Worm (Caenorhabditis elegans) whole organism, L3 larva: ENCODE measurements around the gene enol-1.

Source experiments
- ama-1 ChIP-seq: fragments of 150-350 bp; optimal IDR thresholded peaks from 2 replicates; lab custom pipeline; 2018
- ceh-82 ChIP-seq: fragments of 150-350 bp; optimal IDR thresholded peaks from 2 replicates; lab custom pipeline; 2014; ENCODE audit warnings: missing biosample characterization, missing genetic modification characterization
- egl-27 ChIP-seq: sonication (generic microtip); optimal IDR thresholded peaks from 4 replicates; lab custom pipeline; 2017; ENCODE audit warnings: missing biosample characterization, missing genetic modification reagents, missing genetic modification characterization
- nfya-1 ChIP-seq: sonication (generic microtip); optimal IDR thresholded peaks from 2 replicates; lab custom pipeline; 2017; ENCODE audit warnings: missing genetic modification characterization, mild to moderate bottlenecking, missing compliant biosample characterization, antibody characterized with exemption, moderate library complexity; ENCODE audit not compliant: insufficient read depth
- nhr-11 ChIP-seq: fragments of 150-350 bp; optimal IDR thresholded peaks from 2 replicates; lab custom pipeline; 2014; ENCODE audit warnings: missing biosample characterization, missing genetic modification characterization
- nhr-25 ChIP-seq: sonication (generic microtip); optimal IDR thresholded peaks from 2 replicates; lab custom pipeline; 2017; ENCODE audit warnings: missing biosample characterization, missing genetic modification characterization
- nhr-67 ChIP-seq: fragments of 150-350 bp; optimal IDR thresholded peaks from 2 replicates; lab custom pipeline; 2014; ENCODE audit warnings: missing biosample characterization, missing genetic modification characterization
- nhr-77 ChIP-seq: fragments of 150-350 bp; optimal IDR thresholded peaks from 2 replicates; lab custom pipeline; 2014; ENCODE audit warnings: missing biosample characterization, missing genetic modification characterization
- pqm-1 ChIP-seq: fragments of 150-350 bp; optimal IDR thresholded peaks from 2 replicates; lab custom pipeline; 2017; ENCODE audit warnings: missing biosample characterization, missing genetic modification characterization, inconsistent platforms
- sea-2 ChIP-seq: fragments of 150-350 bp; sonication (generic microtip); optimal IDR thresholded peaks from 4 replicates; lab custom pipeline; 2014; ENCODE audit warnings: missing biosample characterization, missing genetic modification reagents, missing genetic modification characterization
- ztf-4 ChIP-seq: fragments of 150-350 bp; optimal IDR thresholded peaks from 2 replicates; lab custom pipeline; 2014; ENCODE audit warnings: missing biosample characterization, missing genetic modification characterization

ce11 chrII:8920955-8921354 is 9.8 kb upstream of the enol-1 start:
- TF ChIP-seq ama-1 (lab: Kevin White, UChicago), result no peak
- no peak for TF ChIP-seq ceh-82
- TF ChIP-seq nhr-25 (tag; lab: Kevin White, UChicago), result no peak
- no peak for TF ChIP-seq nfya-1 (tag; lab: Kevin White, UChicago)
- no peak for TF ChIP-seq nhr-11 (tag; lab: Kevin White, UChicago)
- no peak for TF ChIP-seq pqm-1
- no peak for TF ChIP-seq ztf-4 (tag; lab: Kevin White, UChicago)
- no peak for TF ChIP-seq egl-27
- TF ChIP-seq sea-2 (GFP tag; lab: Kevin White, UChicago), result no peak
- no peak for TF ChIP-seq nhr-77 (tag; lab: Kevin White, UChicago)
- no peak for TF ChIP-seq nhr-67 (tag; lab: Kevin White, UChicago)
